Fruit fly (Drosophila melanogaster) whole organism, adult: ENCODE data around the gene CG13842.

ENCODE experiments used
- CG11617 ChIP-seq: fragments of 200-800 bp; sonication (Bioruptor generic); optimal IDR thresholded peaks from 2 replicates; lab custom pipeline; 2017; ENCODE audit warnings: mild to moderate bottlenecking, missing biosample characterization, missing genetic modification reagents, missing genetic modification characterization
- CG12768 ChIP-seq: fragments of 200-800 bp; sonication (Bioruptor generic); optimal IDR thresholded peaks from 2 replicates; lab custom pipeline; 2017; ENCODE audit warnings: missing biosample characterization, missing genetic modification characterization, mild to moderate bottlenecking, moderate library complexity, missing genetic modification reagents
- CG14711 ChIP-seq: fragments of 200-800 bp; sonication (Bioruptor generic); optimal IDR thresholded peaks from 2 replicates; lab custom pipeline; 2018; ENCODE audit warnings: missing biosample characterization, mild to moderate bottlenecking, missing genetic modification characterization, moderate library complexity
- CG1620 ChIP-seq: fragments of 200-800 bp; sonication (Bioruptor generic); optimal IDR thresholded peaks from 2 replicates; lab custom pipeline; 2016; ENCODE audit warnings: missing biosample characterization, missing genetic modification characterization
- CG33017 ChIP-seq: fragments of 200-800 bp; sonication (Bioruptor generic); optimal IDR thresholded peaks from 2 replicates; lab custom pipeline; 2018; ENCODE audit warnings: missing biosample characterization, mild to moderate bottlenecking, missing genetic modification characterization, moderate library complexity
- CG5204 ChIP-seq: fragments of 200-800 bp; sonication (Bioruptor generic); optimal IDR thresholded peaks from 2 replicates; lab custom pipeline; 2016; ENCODE audit warnings: missing biosample characterization, missing genetic modification characterization
- CG7045 ChIP-seq: fragments of 200-800 bp; sonication (Bioruptor generic); optimal IDR thresholded peaks from 2 replicates; lab custom pipeline; 2017; ENCODE audit warnings: missing biosample characterization, mild to moderate bottlenecking, missing genetic modification characterization
- CG7101 ChIP-seq: fragments of 200-800 bp; sonication (Bioruptor generic); optimal IDR thresholded peaks from 2 replicates; lab custom pipeline; 2018; ENCODE audit warnings: missing biosample characterization, mild to moderate bottlenecking, missing genetic modification characterization, moderate library complexity
- Clk ChIP-seq: fragments of 200-800 bp; sonication (Bioruptor generic); optimal IDR thresholded peaks from 2 replicates; lab custom pipeline; 2017; ENCODE audit warnings: missing biosample characterization, missing genetic modification characterization
- Crg-1 ChIP-seq: fragments of 200-800 bp; sonication (Bioruptor generic); optimal IDR thresholded peaks from 2 replicates; lab custom pipeline; 2016; ENCODE audit warnings: missing biosample characterization, missing genetic modification characterization
- Hr96 ChIP-seq: fragments of 200-800 bp; sonication (Bioruptor generic); optimal IDR thresholded peaks from 2 replicates; lab custom pipeline; 2016; ENCODE audit warnings: missing biosample characterization, missing genetic modification characterization
- Mnt ChIP-seq: fragments of 200-800 bp; sonication (Bioruptor generic); optimal IDR thresholded peaks from 2 replicates; lab custom pipeline; 2016; ENCODE audit warnings: missing biosample characterization, mild to moderate bottlenecking, missing genetic modification characterization
- bab1 ChIP-seq: fragments of 200-800 bp; sonication (Bioruptor generic); optimal IDR thresholded peaks from 3 replicates; lab custom pipeline; 2019; ENCODE audit warnings: missing biosample characterization, mild to moderate bottlenecking, missing genetic modification characterization, moderate library complexity
- cic ChIP-seq: fragments of 200-800 bp; sonication (Bioruptor generic); optimal IDR thresholded peaks from 2 replicates; lab custom pipeline; 2017; ENCODE audit warnings: missing biosample characterization, mild to moderate bottlenecking, missing genetic modification characterization, moderate library complexity
- cnc ChIP-seq, 2 experiments: fragments of >200 bp; optimal IDR thresholded peaks; 2 replicates each; lab custom pipeline; 2017
- kay ChIP-seq: fragments of 200-800 bp; sonication (Bioruptor generic); peaks from one replicate; lab custom pipeline; 2016; ENCODE audit warnings: missing biosample characterization, missing genetic modification characterization, borderline replicate concordance
- ovo ChIP-seq: fragments of 200-800 bp; sonication (Bioruptor generic); optimal IDR thresholded peaks from 2 replicates; lab custom pipeline; 2016; ENCODE audit warnings: missing biosample characterization, missing genetic modification characterization
- pad ChIP-seq: fragments of 200-800 bp; sonication (Bioruptor generic); optimal IDR thresholded peaks from 3 replicates; lab custom pipeline; 2017; ENCODE audit warnings: missing biosample characterization, missing genetic modification characterization, mild to moderate bottlenecking, moderate library complexity, missing genetic modification reagents
- tj ChIP-seq: fragments of 200-800 bp; sonication (Bioruptor generic); optimal IDR thresholded peaks from 3 replicates; lab custom pipeline; 2017; ENCODE audit warnings: missing biosample characterization, mild to moderate bottlenecking, missing genetic modification characterization, moderate library complexity
- toe ChIP-seq: fragments of 200-800 bp; sonication (Bioruptor generic); optimal IDR thresholded peaks from 2 replicates; lab custom pipeline; 2016; ENCODE audit warnings: missing biosample characterization, missing genetic modification characterization

CG13842 gene

DNA sequence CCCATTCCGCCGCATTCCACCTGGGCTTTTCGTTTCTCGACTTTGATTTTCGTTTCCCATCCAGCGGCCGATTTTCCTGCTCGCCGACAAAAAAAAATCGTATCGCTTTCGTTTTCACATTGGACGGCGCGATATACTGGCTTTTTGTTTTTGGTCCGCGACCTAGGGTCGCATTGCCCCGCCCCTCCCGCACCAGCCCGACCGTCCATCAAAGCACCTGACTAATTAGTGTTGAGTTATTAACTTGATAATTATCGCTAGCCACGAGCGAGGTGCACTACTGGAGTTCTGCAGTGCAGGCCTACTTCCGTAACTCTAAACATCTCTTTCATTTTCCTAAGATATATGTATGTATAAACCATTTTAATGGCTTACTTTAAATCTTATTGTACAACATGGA, 44.6 kb upstream of the CG13842 start:
- no peak for TF ChIP-seq kay (GFP tag; lab: Kevin White, UChicago)
- TF ChIP-seq CG33017: no peak
- TF ChIP-seq bab1 (GFP tag; lab: Kevin White, UChicago): no peak
- no peak for TF ChIP-seq cnc (optimal IDR thresholded peaks at IDR 0.05; lab: Kevin White, UChicago)
- TF ChIP-seq CG7101: no peak
- no peak for TF ChIP-seq Hr96
- TF ChIP-seq cic (GFP tag; lab: Kevin White, UChicago): no peak
- TF ChIP-seq CG12768 (GFP tag; lab: Kevin White, UChicago): no peak
- no peak for TF ChIP-seq ovo (GFP tag; lab: Kevin White, UChicago)
- no peak for TF ChIP-seq CG7045 (GFP tag; lab: Kevin White, UChicago)
- no peak for TF ChIP-seq CG1620
- TF ChIP-seq Crg-1: no peak
- TF ChIP-seq CG14711: no peak
- no peak for TF ChIP-seq CG5204 (GFP tag; lab: Kevin White, UChicago)
- TF ChIP-seq pad: no peak
- TF ChIP-seq Clk (GFP tag; lab: Kevin White, UChicago): no peak
- TF ChIP-seq tj (GFP tag; lab: Kevin White, UChicago): no peak
- TF ChIP-seq toe (GFP tag; lab: Kevin White, UChicago): no peak
- no peak for TF ChIP-seq CG11617

DNA sequence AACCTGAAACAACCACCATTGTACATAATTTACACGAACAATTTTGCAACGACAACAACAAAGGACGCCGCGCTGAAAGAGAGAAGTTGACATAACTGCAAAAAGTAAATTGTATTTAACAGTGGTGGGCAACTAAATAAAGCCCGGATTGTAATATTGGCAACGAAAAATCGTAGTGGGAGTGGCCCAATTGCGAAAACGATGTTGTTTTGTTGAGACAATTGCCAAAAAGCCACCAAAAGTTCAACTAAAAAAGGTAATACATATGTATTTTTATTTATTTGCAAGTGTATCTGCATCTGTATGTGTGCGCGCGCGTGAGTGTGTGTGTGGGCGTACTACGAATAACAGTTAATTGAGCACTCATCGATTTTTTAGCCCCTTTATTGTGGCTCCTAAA, 44.0 kb upstream of the CG13842 start:
- no peak for TF ChIP-seq toe (GFP tag; lab: Kevin White, UChicago)

- TF ChIP-seq cic (GFP tag; lab: Kevin White, UChicago) (peak; percentile 44), ovo (GFP tag; lab: Kevin White, UChicago) (peak; percentile 79), toe (GFP tag; lab: Kevin White, UChicago) (no peak), CG7045 (GFP tag; lab: Kevin White, UChicago) (peak; percentile 80), CG33017 (peak; percentile 83), Clk (GFP tag; lab: Kevin White, UChicago) (peak; percentile 78), Hr96 (peak; percentile 92), tj (GFP tag; lab: Kevin White, UChicago) (peak; percentile 89), CG11617 (peak; percentile 83), kay (GFP tag; lab: Kevin White, UChicago) (no peak), cnc (optimal IDR thresholded peaks at IDR 0.05; lab: Kevin White, UChicago) (no peak), Crg-1 (peak; percentile 69), CG12768 (GFP tag; lab: Kevin White, UChicago) (peak; percentile 82), CG14711 (peak; percentile 98), CG5204 (GFP tag; lab: Kevin White, UChicago) (no peak), pad (peak; percentile 59), Mnt (GFP tag; lab: Kevin White, UChicago) (peak; percentile 76), CG7101 (peak; percentile 85), CG1620 (peak; percentile 89), bab1 (GFP tag; lab: Kevin White, UChicago) (peak; percentile 90)
Observed at dm6 chr3R:22750534-22750947, 43.5 kb upstream of the CG13842 start, which contains the start of the genes rumi, CG7029 and Usp12-46. Gene rumi, minus strand, starts transcription at chr3R:22750597. Gene CG7029, plus strand, starts transcription at chr3R:22750901. Gene Usp12-46, plus strand, starts transcription at chr3R:22750901.

dm6 chr3R:22750039-22750438, 43.0 kb upstream of the CG13842 start:
- TF ChIP-seq pad (no peak), cnc (optimal IDR thresholded peaks at IDR 0.05; lab: Kevin White, UChicago) (no peak), CG7045 (GFP tag; lab: Kevin White, UChicago) (no peak), CG1620 (no peak), tj (GFP tag; lab: Kevin White, UChicago) (no peak), CG5204 (GFP tag; lab: Kevin White, UChicago) (no peak), toe (GFP tag; lab: Kevin White, UChicago) (no peak), Crg-1 (no peak)

DNA sequence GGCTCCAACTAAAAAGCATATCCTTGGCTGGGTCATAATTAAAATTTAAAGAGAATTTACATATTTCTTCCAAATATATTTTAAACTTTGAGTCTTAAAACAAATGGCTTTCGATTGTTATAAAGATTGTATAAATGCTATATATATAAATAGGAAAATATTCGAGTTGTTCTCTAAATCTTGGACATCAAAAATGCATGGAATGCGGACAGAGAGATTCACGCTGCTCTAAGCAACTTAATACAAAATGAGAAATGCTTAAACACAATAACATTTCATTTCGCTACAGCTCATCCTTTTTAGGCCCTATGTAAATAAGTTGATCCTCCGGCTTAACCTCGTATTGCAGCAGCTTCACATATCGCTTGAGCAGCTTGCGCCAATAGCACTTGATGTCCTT, 41.9 kb upstream of the CG13842 start, which contains the start of gene CG31139:
Gene CG31139 (minus strand): TSS at position 101 of the 400 bp plus-strand sequence.
- TF ChIP-seq CG5204 (GFP tag; lab: Kevin White, UChicago): no peak
- TF ChIP-seq CG7101: no peak
- TF ChIP-seq pad: no peak
- no peak for TF ChIP-seq cic (GFP tag; lab: Kevin White, UChicago)
- no peak for TF ChIP-seq toe (GFP tag; lab: Kevin White, UChicago)
- TF ChIP-seq tj (GFP tag; lab: Kevin White, UChicago): no peak
- no peak for TF ChIP-seq CG11617
- no peak for TF ChIP-seq Mnt (GFP tag; lab: Kevin White, UChicago)
- TF ChIP-seq Crg-1: no peak
- no peak for TF ChIP-seq CG33017

DNA sequence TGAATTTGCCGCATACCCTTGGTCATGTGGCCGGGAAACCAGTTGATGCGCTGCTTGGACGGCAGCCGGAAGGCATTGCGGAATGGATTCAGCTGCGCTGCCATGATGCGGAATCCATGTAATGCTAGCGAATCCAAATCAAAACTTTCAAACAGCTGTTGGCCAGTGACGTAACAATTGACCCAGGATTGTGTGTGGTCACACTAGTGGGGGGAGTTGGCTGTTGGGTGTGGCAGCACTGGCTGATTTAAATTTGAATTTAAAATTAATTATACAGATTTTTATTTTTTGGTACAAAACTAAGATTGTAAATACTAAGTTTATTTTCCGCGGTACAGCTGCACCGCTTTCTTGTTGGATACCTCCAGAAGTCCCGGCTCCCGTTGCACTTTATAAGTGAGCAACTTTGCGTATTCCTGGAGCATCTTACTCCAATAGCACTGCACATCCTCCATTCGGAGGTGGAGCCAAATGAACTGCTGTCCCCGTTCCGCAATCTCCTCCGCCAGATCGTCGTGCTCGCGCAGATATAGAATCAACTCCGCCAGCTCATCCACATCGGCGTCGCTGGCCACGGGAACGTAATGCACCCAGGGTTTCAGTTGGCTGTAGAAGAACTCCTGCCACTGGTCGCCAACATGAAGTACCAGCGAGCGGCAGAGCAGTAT, 40.5 kb upstream of the CG13842 start, which contains the start of gene CG17141:
Gene CG17141 (minus strand): TSS at position 177 of the 668 bp plus-strand sequence.
- peak; percentile 84 for TF ChIP-seq bab1 (GFP tag; lab: Kevin White, UChicago)
- no peak for TF ChIP-seq CG7045 (GFP tag; lab: Kevin White, UChicago)

DNA sequence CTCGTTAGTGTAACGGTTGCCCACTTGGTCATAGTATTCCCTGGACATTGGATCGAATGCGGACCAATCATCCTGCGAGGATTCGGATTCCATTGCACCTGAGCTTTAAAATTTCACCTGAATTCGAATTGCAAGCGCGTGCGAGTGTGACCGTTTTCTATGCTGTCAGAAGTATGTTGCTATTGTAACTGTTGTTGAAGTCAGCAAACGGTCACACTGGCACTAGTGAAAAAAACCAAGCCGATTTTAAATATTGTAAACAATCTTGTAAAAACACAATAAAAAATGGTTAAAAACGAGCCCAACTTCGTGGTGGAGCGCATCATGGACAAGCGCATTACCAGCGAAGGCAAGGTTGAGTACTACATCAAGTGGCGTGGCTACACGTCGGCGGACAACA, 38.4 kb upstream of the CG13842 start, which contains the start of the genes vret and HP1c:
Gene vret (minus strand): TSS at position 150 of the 400 bp plus-strand sequence.
Gene HP1c (plus strand): TSS at position 189 of the 400 bp plus-strand sequence.
- TF ChIP-seq toe (GFP tag; lab: Kevin White, UChicago): no peak
- TF ChIP-seq CG1620: no peak
- TF ChIP-seq CG14711: no peak
- TF ChIP-seq bab1 (GFP tag; lab: Kevin White, UChicago): peak; percentile 17
